Worm (Caenorhabditis elegans) whole organism, midembryonic: Measurements from ENCODE around the gene fbxb-104.

Source experiments
- flt-1 ChIP-seq: fragments of 200-800 bp; sonication (Bioruptor generic); IDR thresholded peaks from 2 replicates; pipeline ENCODE4 v1.3.6; 2022; ENCODE audit warnings: missing genetic modification characterization, missing compliant biosample characterization
- med-1 ChIP-seq: sonication (generic microtip); optimal IDR thresholded peaks from 2 replicates; lab custom pipeline; 2017; ENCODE audit warnings: missing genetic modification characterization, mild to moderate bottlenecking, missing compliant biosample characterization, antibody characterized with exemption, missing genetic modification reagents; ENCODE audit not compliant: insufficient read depth
- tab-1 ChIP-seq: fragments of 200-800 bp; sonication (Bioruptor generic); IDR thresholded peaks from 2 replicates; pipeline ENCODE4 v1.3.6; 2022; ENCODE audit warnings: missing genetic modification characterization, missing compliant biosample characterization
- ztf-23 ChIP-seq: fragments of 200-800 bp; sonication (Bioruptor generic); IDR thresholded peaks from 2 replicates; pipeline ENCODE4 v1.3.6; 2022; ENCODE audit warnings: missing genetic modification reagents, missing genetic modification characterization, missing compliant biosample characterization

DNA sequence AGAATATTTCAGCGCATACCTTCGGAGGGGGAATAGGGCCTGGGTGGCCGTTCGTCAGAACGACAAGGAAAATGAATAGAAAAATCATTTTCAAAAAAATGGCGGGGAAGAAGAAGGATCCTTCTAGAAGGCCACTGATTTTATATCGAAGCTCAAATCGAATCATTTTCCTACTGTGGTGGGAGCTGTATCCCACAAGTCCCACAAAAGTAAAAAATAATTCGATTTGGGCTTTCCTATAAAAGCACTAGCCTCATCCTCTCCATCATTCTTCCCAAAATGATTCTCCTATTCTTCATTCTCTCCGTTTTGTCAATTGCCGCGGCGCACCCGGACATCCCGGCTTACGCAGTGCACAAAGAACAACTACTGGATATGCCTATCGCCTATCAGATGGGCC is 18.9 kb downstream of the fbxb-104 start, which contains the start of the genes C16C8.26 and C16C8.19:
- TF ChIP-seq flt-1 (no peak), ztf-23 (no peak), med-1 (GFP tag; lab: Kevin White, UChicago) (no peak), tab-1 (no peak)
